Worm (Caenorhabditis elegans) whole organism, young adult: ENCODE results near the gene mif-2.

Experiments used
- Y56A3A.18 ChIP-seq: fragments of 200-800 bp; sonication (Bioruptor generic); IDR thresholded peaks from 2 replicates; pipeline ENCODE4 v1.3.6; 2022; ENCODE audit warnings: missing genetic modification reagents, missing genetic modification characterization, missing compliant biosample characterization
- ama-1 ChIP-seq, 3 experiments: fragments of 150-350 bp in 1 of 3; sonication (generic microtip) in 2 of 3; optimal IDR thresholded peaks; 2 replicates each; lab custom pipeline; 2014 to 2018; ENCODE audit warnings: missing biosample characterization in 2 of 3, missing genetic modification characterization in 2 of 3, missing genetic modification reagents in 2 of 3
- fkh-3 ChIP-seq: sonication (generic microtip); optimal IDR thresholded peaks from 2 replicates; lab custom pipeline; 2016; ENCODE audit warnings: mild to moderate bottlenecking, missing genetic modification characterization, missing compliant biosample characterization
- him-1 ChIP-seq: sonication (generic microtip); optimal IDR thresholded peaks from 2 replicates; lab custom pipeline; 2016; ENCODE audit warnings: missing genotype, missing genetic modification reagents, missing genetic modification characterization, missing compliant biosample characterization
- ztf-25 ChIP-seq: fragments of 200-800 bp; sonication (Bioruptor generic); IDR thresholded peaks from 2 replicates; pipeline ENCODE4 v1.3.6; 2022; ENCODE audit warnings: missing genetic modification reagents, missing genetic modification characterization, missing compliant biosample characterization

- TF ChIP-seq fkh-3 = no peak
- no peak for TF ChIP-seq Y56A3A.18 (GFP tag; lab: Robert Waterston, UW)
- TF ChIP-seq ama-1 (optimal IDR thresholded peaks at IDR 0.05; lab: Kevin White, UChicago) = no peak
- no peak for TF ChIP-seq ama-1 (GFP tag; optimal IDR thresholded peaks at IDR 0.05; lab: Kevin White, UChicago)
- no peak for TF ChIP-seq him-1 (tag; lab: Kevin White, UChicago)
- TF ChIP-seq ztf-25 = no peak
Observed at ce11 chrV:11953621-11954020, 24.6 kb downstream of the mif-2 start.
